Worm (Caenorhabditis elegans) whole organism, L4 larva: ENCODE data around the gene rep-1.

ENCODE experiments used
- ama-1 ChIP-seq: fragments of 150-350 bp; optimal IDR thresholded peaks from 2 replicates; lab custom pipeline; 2014; ENCODE audit warnings: inconsistent platforms, mixed read lengths
- lin-39 ChIP-seq: fragments of 150-350 bp; optimal IDR thresholded peaks from 2 replicates; lab custom pipeline; 2014; ENCODE audit warnings: missing biosample characterization, missing genetic modification reagents, missing genetic modification characterization
- lsy-2 ChIP-seq, 2 experiments: fragments of 150-350 bp in 1 of 2; sonication (generic microtip) in 1 of 2; optimal IDR thresholded peaks; 2 replicates each; lab custom pipeline; 2014 to 2017; ENCODE audit warnings: missing biosample characterization in 2 of 2, missing genetic modification characterization in 2 of 2
- nhr-10 ChIP-seq: fragments of 150-350 bp; optimal IDR thresholded peaks from 2 replicates; lab custom pipeline; 2014; ENCODE audit warnings: missing biosample characterization, missing genetic modification characterization
- unc-62 ChIP-seq, 3 experiments: fragments of 150-350 bp in 1 of 3; sonication (generic microtip); optimal IDR thresholded peaks in 2 of 3; peaks in 1 of 3; 1 replicate in 1 of 3; 2 replicates in 2 of 3; lab custom pipeline; 2014 to 2017; ENCODE audit warnings: missing biosample characterization in 3 of 3, missing genetic modification characterization in 3 of 3, missing genetic modification reagents in 3 of 3, missing genotype in 1 of 3

- no peak for TF ChIP-seq lsy-2 (tag; optimal IDR thresholded peaks at IDR 0.05; lab: Kevin White, UChicago)
- TF ChIP-seq ama-1 (lab: Kevin White, UChicago) = no peak
- TF ChIP-seq lin-39 = no peak
- no peak for TF ChIP-seq unc-62 (GFP tag; optimal IDR thresholded peaks at IDR 0.05 in 1 of 2; lab: Kevin White, UChicago)
- no peak for TF ChIP-seq unc-62 (tag; optimal IDR thresholded peaks at IDR 0.05; lab: Kevin White, UChicago)
- no peak for TF ChIP-seq nhr-10
Measured at ce11 chrIII:1576451-1576850, 6.3 kb downstream of the rep-1 start, which contains the start of gene Y22D7AL.7.
